Worm (Caenorhabditis elegans) whole organism, mixed stage, embryonic: ENCODE data around the gene pph-1.

Experiments used
- M03D4.4 ChIP-seq: sonication (generic microtip); optimal IDR thresholded peaks from 2 replicates; lab custom pipeline; 2017; ENCODE audit warnings: mild to moderate bottlenecking, missing genetic modification characterization, missing compliant biosample characterization
- blmp-1 ChIP-seq: fragments of 150-350 bp; optimal IDR thresholded peaks from 2 replicates; lab custom pipeline; 2014; ENCODE audit warnings: missing biosample characterization, missing genetic modification characterization
- ceh-39 ChIP-seq: fragments of 150-350 bp; optimal IDR thresholded peaks from 2 replicates; lab custom pipeline; 2014; ENCODE audit warnings: missing biosample characterization, missing genetic modification characterization
- ces-1 ChIP-seq: fragments of 150-350 bp; optimal IDR thresholded peaks from 2 replicates; lab custom pipeline; 2014; ENCODE audit warnings: missing biosample characterization, missing genetic modification reagents, missing genetic modification characterization
- drap-1 ChIP-seq: fragments of 200-800 bp; sonication (Bioruptor generic); optimal IDR thresholded peaks from 3 replicates; lab custom pipeline; 2018; ENCODE audit warnings: mild to moderate bottlenecking, missing genetic modification characterization, missing compliant biosample characterization
- elt-1 ChIP-seq: sonication (generic microtip); optimal IDR thresholded peaks from 2 replicates; lab custom pipeline; 2017; ENCODE audit warnings: missing genetic modification characterization, mild to moderate bottlenecking, missing compliant biosample characterization, antibody characterized with exemption, moderate library complexity, borderline replicate concordance; ENCODE audit not compliant: insufficient read depth
- elt-3 ChIP-seq: fragments of 150-350 bp; optimal IDR thresholded peaks from 2 replicates; lab custom pipeline; 2014; ENCODE audit warnings: missing biosample characterization, missing genetic modification characterization
- flh-1 ChIP-seq: fragments of 200-800 bp; sonication (Bioruptor generic); optimal IDR thresholded peaks from 2 replicates; lab custom pipeline; 2018; ENCODE audit warnings: mild to moderate bottlenecking, missing genetic modification characterization, moderate library complexity, missing compliant biosample characterization
- lin-13 ChIP-seq: fragments of 150-350 bp; optimal IDR thresholded peaks from 2 replicates; lab custom pipeline; 2014; ENCODE audit warnings: missing biosample characterization, missing genetic modification characterization
- lsy-2 ChIP-seq: fragments of 150-350 bp; optimal IDR thresholded peaks from 2 replicates; lab custom pipeline; 2014; ENCODE audit warnings: missing biosample characterization, missing genetic modification characterization
- nhr-12 ChIP-seq: fragments of 150-350 bp; optimal IDR thresholded peaks from 2 replicates; lab custom pipeline; 2014; ENCODE audit warnings: missing biosample characterization, missing genetic modification characterization
- nhr-237 ChIP-seq: fragments of 150-350 bp; optimal IDR thresholded peaks from 2 replicates; lab custom pipeline; 2014; ENCODE audit warnings: missing biosample characterization, missing genetic modification characterization
- unc-120 ChIP-seq: sonication (generic microtip); optimal IDR thresholded peaks from 2 replicates; lab custom pipeline; 2017; ENCODE audit warnings: missing genetic modification characterization, missing compliant biosample characterization; ENCODE audit not compliant: poor library complexity, severe bottlenecking
- unc-39 ChIP-seq: fragments of 150-350 bp; optimal IDR thresholded peaks from 2 replicates; lab custom pipeline; 2014; ENCODE audit warnings: missing biosample characterization, missing genetic modification characterization
- unc-62 ChIP-seq: fragments of 150-350 bp; optimal IDR thresholded peaks from 2 replicates; lab custom pipeline; 2014; ENCODE audit warnings: missing biosample characterization, missing genetic modification reagents, missing genetic modification characterization
- zip-8 ChIP-seq: fragments of 150-350 bp; optimal IDR thresholded peaks from 2 replicates; lab custom pipeline; 2014; ENCODE audit warnings: missing biosample characterization, missing genetic modification characterization
- ztf-11 ChIP-seq: fragments of 150-350 bp; optimal IDR thresholded peaks from 2 replicates; lab custom pipeline; 2014; ENCODE audit warnings: missing biosample characterization, missing genetic modification characterization

Gene pph-1

DNA sequence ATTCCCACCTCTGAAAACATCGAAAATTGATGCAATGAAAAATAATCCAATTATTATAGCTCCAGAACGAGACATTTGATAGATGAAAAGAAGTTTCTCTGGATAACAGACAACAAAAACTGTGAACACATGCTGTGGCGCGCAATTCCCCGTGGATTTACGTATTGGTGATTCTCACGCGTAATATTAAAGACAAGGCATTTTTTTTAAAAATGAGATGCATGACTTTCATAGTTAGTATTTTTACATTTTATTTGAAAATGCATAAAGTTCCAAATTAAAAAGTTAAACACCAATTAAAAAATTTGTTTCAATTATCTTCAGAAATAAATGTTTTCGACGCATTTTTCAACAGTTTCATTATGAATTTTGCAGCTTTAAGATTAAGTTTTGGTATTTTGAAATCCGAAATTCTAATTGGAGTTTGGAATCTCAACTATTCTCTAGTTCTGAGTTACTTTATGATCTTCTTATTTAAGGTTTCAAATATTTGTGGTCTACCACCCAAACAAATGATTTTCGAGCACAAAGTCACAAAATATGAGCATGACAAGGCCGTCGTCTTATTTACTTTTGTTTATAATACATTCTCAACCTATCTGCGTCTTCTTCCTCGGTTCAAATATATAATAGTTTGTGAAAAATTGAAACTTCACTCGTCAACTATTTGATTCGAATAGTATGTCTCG is 45.1 kb downstream of the pph-1 start, which contains the start of the genes selt-1.2 and F28H7.2:
Gene selt-1.2, minus strand, starts transcription at position 101 of the 689 bp plus-strand sequence.
Gene F28H7.2, plus strand, starts transcription at position 639 of the 689 bp plus-strand sequence.
- TF ChIP-seq zip-8, result no peak
- no peak for TF ChIP-seq ztf-11
- no peak for TF ChIP-seq ces-1
- no peak for TF ChIP-seq nhr-12
- no peak for TF ChIP-seq elt-1 (tag; lab: Kevin White, UChicago)

ce11 chrV:10750630-10751029 is 48.3 kb downstream of the pph-1 start, which contains the start of gene F28H7.3:
TSS of gene F28H7.3 (minus strand) at chrV:10750788.
- TF ChIP-seq nhr-237 (tag; lab: Kevin White, UChicago) (no peak), ces-1 (no peak), elt-3 (tag; lab: Kevin White, UChicago) (no peak), lin-13 (tag; lab: Kevin White, UChicago) (no peak), lsy-2 (tag; lab: Kevin White, UChicago) (no peak), drap-1 (GFP tag; lab: Kevin White, UChicago) (no peak), ceh-39 (tag; lab: Kevin White, UChicago) (no peak), flh-1 (no peak), blmp-1 (tag; lab: Kevin White, UChicago) (no peak), unc-39 (tag; lab: Kevin White, UChicago) (no peak), M03D4.4 (tag; lab: Kevin White, UChicago) (no peak), unc-120 (tag; lab: Kevin White, UChicago) (no peak)

DNA sequence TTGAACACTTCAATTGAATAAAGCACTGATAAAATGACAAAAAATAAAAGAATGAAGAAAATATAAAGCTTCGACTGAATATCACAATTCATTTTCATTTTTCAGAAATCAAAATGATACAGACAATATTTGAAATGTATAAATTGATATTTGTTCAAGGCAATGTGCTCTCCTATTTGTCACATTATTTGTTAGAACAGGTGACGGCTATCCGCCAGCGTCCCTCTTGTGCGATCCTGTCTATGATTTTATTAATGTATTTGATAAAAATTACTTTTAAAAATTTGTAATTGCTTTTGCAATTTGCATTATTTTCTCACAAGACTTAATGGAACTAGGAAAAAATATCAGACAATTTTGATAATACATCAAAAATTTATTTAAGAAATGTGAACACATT is 51.7 kb downstream of the pph-1 start, which contains the start of gene F28H7.7:
Gene F28H7.7, minus strand, starts transcription at position 101 of the 400 bp plus-strand sequence.
- TF ChIP-seq zip-8 (no peak), unc-120 (tag; lab: Kevin White, UChicago) (no peak), unc-62 (no peak)
